Worm (Caenorhabditis elegans): ENCODE measurements around the gene lin-48.
A peak's percentile ranks its signal among the peaks of the same experiment; 100 is the strongest.

Gene lin-48

DNA sequence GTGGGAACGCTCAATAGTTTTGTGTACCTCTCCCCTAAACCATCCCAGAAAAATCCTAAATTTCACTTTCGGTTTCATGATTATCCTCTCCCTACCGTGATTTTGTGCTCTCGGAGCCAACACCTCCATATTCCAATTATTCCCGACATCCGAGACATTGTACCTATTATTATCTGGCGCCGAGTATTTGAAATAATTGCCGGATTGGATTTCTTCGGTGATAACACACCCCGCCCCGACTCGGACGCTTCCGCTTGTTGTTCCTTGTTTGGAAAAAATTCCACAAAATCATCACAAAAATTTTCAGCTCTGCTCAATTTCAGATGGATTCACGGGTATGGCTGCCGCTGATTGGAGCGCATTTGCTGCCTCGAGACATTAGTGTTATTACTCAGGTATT, at the start of gene lin-48:
Gene lin-48, plus strand, starts transcription at position 301 of the 400 bp plus-strand sequence.
- TF ChIP-seq nhr-28 (tag; optimal IDR thresholded peaks at IDR 0.05) (no peak), lin-32 (GFP tag; optimal IDR thresholded peaks at IDR 0.05) (no peak), ztf-11 (tag; optimal IDR thresholded peaks at IDR 0.05) (no peak), ceh-39 (tag; optimal IDR thresholded peaks at IDR 0.05) (no peak), nhr-237 (tag; optimal IDR thresholded peaks at IDR 0.05) (no peak), ces-1 (GFP tag; optimal IDR thresholded peaks at IDR 0.05) (no peak)

DNA sequence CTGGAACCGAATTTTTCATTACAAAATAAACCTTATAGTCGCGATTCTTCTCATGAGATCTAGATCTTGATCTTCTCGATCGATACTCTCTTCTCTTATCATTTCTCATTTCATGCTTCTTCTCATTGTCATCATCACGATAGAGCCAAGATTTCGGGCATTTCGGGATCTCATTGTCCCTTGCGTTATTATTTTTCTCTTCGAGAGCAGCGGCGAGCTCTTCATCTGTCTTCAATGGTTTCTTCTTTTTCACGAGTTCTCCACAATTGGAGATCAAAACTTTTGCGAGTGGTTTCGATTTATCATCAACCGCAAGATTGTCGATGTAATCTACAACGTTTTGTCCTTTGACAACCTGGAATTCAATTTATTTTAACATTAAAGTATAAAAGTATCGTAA, 46.9 kb upstream of the lin-48 start:
- TF ChIP-seq nhr-76 (tag; optimal IDR thresholded peaks at IDR 0.05) (no peak), nhr-28 (tag; optimal IDR thresholded peaks at IDR 0.05) (no peak), lin-13 (tag; optimal IDR thresholded peaks at IDR 0.05) (no peak), pha-4 (tag; optimal IDR thresholded peaks at IDR 0.05) (no peak), flh-1 (GFP tag; optimal IDR thresholded peaks at IDR 0.05) (no peak), sptf-1 (tag; optimal IDR thresholded peaks at IDR 0.05) (no peak)

DNA sequence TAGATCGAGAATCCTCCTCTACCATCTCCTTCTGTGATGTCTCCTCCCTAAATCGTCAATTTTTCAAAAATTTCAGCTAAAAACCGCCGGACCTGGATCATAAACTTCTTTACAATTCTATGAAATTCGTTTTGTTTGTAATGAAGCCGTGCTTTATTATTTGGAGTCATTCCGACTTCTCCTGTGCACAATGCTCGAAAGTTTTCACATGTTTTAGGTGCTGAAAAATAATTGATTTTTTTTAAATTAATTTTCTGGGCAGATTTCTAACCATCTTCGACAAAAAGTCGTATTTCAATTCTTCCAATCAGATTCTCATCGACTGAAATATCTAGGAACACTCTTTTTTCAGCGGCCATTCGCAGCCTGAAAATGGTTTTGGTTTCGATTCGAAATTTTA, 46.0 kb upstream of the lin-48 start, which contains the start of gene cyn-9:
Gene cyn-9, minus strand, starts transcription at position 366 of the 400 bp plus-strand sequence.
- TF ChIP-seq lin-32 (GFP tag; optimal IDR thresholded peaks at IDR 0.05) (no peak), M03D4.4 (tag; optimal IDR thresholded peaks at IDR 0.05) (no peak), drap-1 (GFP tag; optimal IDR thresholded peaks at IDR 0.05) (no peak), nhr-76 (tag; optimal IDR thresholded peaks at IDR 0.05) (no peak), pha-4 (tag; optimal IDR thresholded peaks at IDR 0.05) (no peak), snpc-4 (tag; optimal IDR thresholded peaks at IDR 0.05) (no peak), blmp-1 (tag; optimal IDR thresholded peaks at IDR 0.05) (no peak), ces-1 (GFP tag; optimal IDR thresholded peaks at IDR 0.05) (no peak), nhr-2 (tag; optimal IDR thresholded peaks at IDR 0.05) (no peak), nhr-237 (tag; optimal IDR thresholded peaks at IDR 0.05) (no peak), tbx-8 (GFP tag; optimal IDR thresholded peaks at IDR 0.05) (no peak), mls-2 (tag; optimal IDR thresholded peaks at IDR 0.05) (no peak), unc-62 (GFP tag; optimal IDR thresholded peaks at IDR 0.05) (no peak), mab-5 (tag; optimal IDR thresholded peaks at IDR 0.05) (no peak), cnd-1 (tag; optimal IDR thresholded peaks at IDR 0.05) (no peak), sptf-1 (tag; optimal IDR thresholded peaks at IDR 0.05) (no peak), lsy-2 (tag; optimal IDR thresholded peaks at IDR 0.05) (no peak), nhr-12 (tag; optimal IDR thresholded peaks at IDR 0.05) (no peak), sem-2 (GFP tag; optimal IDR thresholded peaks at IDR 0.05) (no peak), ceh-43 (GFP tag; optimal IDR thresholded peaks at IDR 0.05) (no peak)

DNA sequence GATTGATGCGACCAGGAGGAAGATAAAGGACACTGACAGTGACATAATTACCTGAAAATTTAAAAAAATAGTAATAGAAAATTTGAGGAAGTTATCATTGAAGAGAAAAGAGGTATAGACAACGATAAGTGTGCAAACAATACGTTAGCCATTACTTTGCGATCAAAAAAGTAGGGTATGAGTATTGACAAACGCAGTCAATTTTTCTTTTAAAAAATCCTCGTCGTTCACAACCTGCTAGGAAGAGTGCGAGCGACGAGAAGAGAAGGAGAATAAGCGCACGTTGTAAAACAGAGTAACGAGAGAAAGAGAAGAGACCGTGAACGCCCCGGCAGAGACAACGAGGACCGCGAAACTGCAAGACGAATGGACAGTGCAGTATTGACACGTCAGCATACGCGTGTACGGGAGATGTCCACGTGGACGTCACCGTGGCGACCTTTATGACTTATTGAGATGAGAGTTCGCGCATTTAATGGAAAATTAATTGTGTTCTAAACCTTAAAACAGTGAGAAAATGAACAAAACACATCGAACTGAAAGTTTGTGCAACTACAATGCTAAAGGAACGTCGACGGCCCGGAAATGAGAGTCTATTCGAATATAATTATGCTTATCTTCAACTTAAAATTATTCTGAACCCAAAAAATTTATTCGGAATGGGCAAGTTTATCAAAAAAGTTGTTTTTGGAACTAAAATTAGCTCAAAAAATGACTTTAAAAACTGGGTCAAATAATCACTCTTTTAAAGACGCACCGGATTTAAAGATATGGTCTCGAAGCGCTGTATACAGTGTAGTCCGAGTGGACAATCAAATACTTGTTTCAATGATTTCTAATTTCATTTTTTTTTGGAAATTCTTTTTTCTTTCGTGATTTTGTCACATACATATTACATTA, 43.6 kb upstream of the lin-48 start, which contains the start of the genes pdi-1 and C14B1.2:
Gene pdi-1, minus strand, starts transcription at position 51 of the 900 bp plus-strand sequence.
Gene C14B1.2, plus strand, starts transcription at position 850 of the 900 bp plus-strand sequence.
- TF ChIP-seq sptf-1 (tag; optimal IDR thresholded peaks at IDR 0.05) = peak; percentile 16
- no peak for TF ChIP-seq mep-1 (tag; optimal IDR thresholded peaks at IDR 0.05)
- peak; percentile 50 for TF ChIP-seq ham-2 (GFP tag; optimal IDR thresholded peaks at IDR 0.05)
- TF ChIP-seq nhr-2 (tag; optimal IDR thresholded peaks at IDR 0.05) = peak; percentile 63
- peak; percentile 18 for TF ChIP-seq M03D4.4 (tag; optimal IDR thresholded peaks at IDR 0.05)

DNA sequence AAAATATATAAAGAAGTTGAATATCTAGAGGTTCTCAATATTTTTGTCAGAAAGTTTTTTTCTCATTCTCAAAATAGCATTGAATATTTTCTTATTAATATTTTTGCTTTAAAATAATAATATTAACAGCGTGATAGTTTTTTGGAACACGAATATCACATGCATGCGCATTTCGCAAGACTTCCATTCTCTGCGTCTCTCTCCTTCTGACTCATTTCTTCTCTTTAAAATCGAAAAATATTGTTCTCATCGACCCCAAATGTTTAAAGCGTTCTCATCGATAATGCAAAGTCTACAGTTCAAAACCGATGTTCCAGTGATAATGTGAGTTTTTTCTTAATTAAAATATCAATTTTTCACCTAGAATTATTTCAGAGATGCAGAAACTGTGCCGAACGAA, 41.8 kb upstream of the lin-48 start, which contains the start of gene C14B1.3:
Gene C14B1.3, plus strand, starts transcription at position 168 of the 400 bp plus-strand sequence.
- TF ChIP-seq lsy-2 (tag; optimal IDR thresholded peaks at IDR 0.05) = peak; percentile 5
- TF ChIP-seq nhr-76 (tag; optimal IDR thresholded peaks at IDR 0.05) = no peak

DNA sequence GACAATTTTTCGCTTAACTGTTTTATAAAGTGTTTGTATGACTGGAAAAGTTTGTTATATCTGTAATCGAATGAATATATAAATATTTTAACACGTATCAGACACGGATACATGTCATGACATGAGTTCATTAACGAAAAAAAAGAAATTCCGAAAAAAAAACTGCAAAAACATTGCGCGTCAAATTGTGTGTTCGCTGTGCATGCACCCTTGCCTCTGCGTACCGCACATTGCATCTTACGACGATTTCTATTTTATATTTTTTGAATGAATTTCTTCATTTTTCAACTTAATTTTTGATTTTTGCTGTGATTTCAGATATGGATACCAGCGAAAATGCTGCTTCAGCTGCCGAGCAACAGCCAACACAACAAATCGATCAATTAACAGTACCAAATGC, 40.3 kb upstream of the lin-48 start, which contains the start of gene wdr-5.1:
Gene wdr-5.1, plus strand, starts transcription at position 319 of the 400 bp plus-strand sequence.
- TF ChIP-seq flh-1 (GFP tag; optimal IDR thresholded peaks at IDR 0.05) (no peak), lsy-2 (tag; optimal IDR thresholded peaks at IDR 0.05) (peak; percentile 55), ces-1 (GFP tag; optimal IDR thresholded peaks at IDR 0.05) (peak; percentile 12), hlh-1 (tag; optimal IDR thresholded peaks at IDR 0.05) (no peak), ceh-39 (tag; optimal IDR thresholded peaks at IDR 0.05) (no peak)
